Fruit fly (Drosophila melanogaster) whole organism, adult: ENCODE measurements around the gene Elp5.

ENCODE experiments used
- CG12768 ChIP-seq: fragments of 200-800 bp; sonication (Bioruptor generic); optimal IDR thresholded peaks from 2 replicates; lab custom pipeline; 2017; ENCODE audit warnings: missing biosample characterization, missing genetic modification characterization, mild to moderate bottlenecking, moderate library complexity, missing genetic modification reagents
- CG33017 ChIP-seq: fragments of 200-800 bp; sonication (Bioruptor generic); optimal IDR thresholded peaks from 2 replicates; lab custom pipeline; 2018; ENCODE audit warnings: missing biosample characterization, mild to moderate bottlenecking, missing genetic modification characterization, moderate library complexity
- CG7045 ChIP-seq: fragments of 200-800 bp; sonication (Bioruptor generic); optimal IDR thresholded peaks from 2 replicates; lab custom pipeline; 2017; ENCODE audit warnings: missing biosample characterization, mild to moderate bottlenecking, missing genetic modification characterization
- CG7101 ChIP-seq: fragments of 200-800 bp; sonication (Bioruptor generic); optimal IDR thresholded peaks from 2 replicates; lab custom pipeline; 2018; ENCODE audit warnings: missing biosample characterization, mild to moderate bottlenecking, missing genetic modification characterization, moderate library complexity
- Clk ChIP-seq: fragments of 200-800 bp; sonication (Bioruptor generic); optimal IDR thresholded peaks from 2 replicates; lab custom pipeline; 2017; ENCODE audit warnings: missing biosample characterization, missing genetic modification characterization
- Crg-1 ChIP-seq: fragments of 200-800 bp; sonication (Bioruptor generic); optimal IDR thresholded peaks from 2 replicates; lab custom pipeline; 2016; ENCODE audit warnings: missing biosample characterization, missing genetic modification characterization
- Hr96 ChIP-seq: fragments of 200-800 bp; sonication (Bioruptor generic); optimal IDR thresholded peaks from 2 replicates; lab custom pipeline; 2016; ENCODE audit warnings: missing biosample characterization, missing genetic modification characterization
- bab1 ChIP-seq: fragments of 200-800 bp; sonication (Bioruptor generic); optimal IDR thresholded peaks from 3 replicates; lab custom pipeline; 2019; ENCODE audit warnings: missing biosample characterization, mild to moderate bottlenecking, missing genetic modification characterization, moderate library complexity
- cic ChIP-seq: fragments of 200-800 bp; sonication (Bioruptor generic); optimal IDR thresholded peaks from 2 replicates; lab custom pipeline; 2017; ENCODE audit warnings: missing biosample characterization, mild to moderate bottlenecking, missing genetic modification characterization, moderate library complexity
- ovo ChIP-seq: fragments of 200-800 bp; sonication (Bioruptor generic); optimal IDR thresholded peaks from 2 replicates; lab custom pipeline; 2016; ENCODE audit warnings: missing biosample characterization, missing genetic modification characterization
- tj ChIP-seq: fragments of 200-800 bp; sonication (Bioruptor generic); optimal IDR thresholded peaks from 3 replicates; lab custom pipeline; 2017; ENCODE audit warnings: missing biosample characterization, mild to moderate bottlenecking, missing genetic modification characterization, moderate library complexity
- toe ChIP-seq: fragments of 200-800 bp; sonication (Bioruptor generic); optimal IDR thresholded peaks from 2 replicates; lab custom pipeline; 2016; ENCODE audit warnings: missing biosample characterization, missing genetic modification characterization

- TF ChIP-seq ovo: no peak
- TF ChIP-seq Clk (GFP tag; lab: Kevin White, UChicago): no peak
- peak; percentile 71 for TF ChIP-seq bab1
- TF ChIP-seq Hr96: no peak
- no peak for TF ChIP-seq toe (GFP tag; lab: Kevin White, UChicago)
- no peak for TF ChIP-seq CG7045 (GFP tag; lab: Kevin White, UChicago)
- no peak for TF ChIP-seq CG7101 (tag; lab: Kevin White, UChicago)
- no peak for TF ChIP-seq CG33017 (tag; lab: Kevin White, UChicago)
- no peak for TF ChIP-seq tj
- TF ChIP-seq Crg-1 (GFP tag; lab: Kevin White, UChicago): no peak
- no peak for TF ChIP-seq cic (GFP tag; lab: Kevin White, UChicago)
- no peak for TF ChIP-seq CG12768 (GFP tag; lab: Kevin White, UChicago)
Observed at dm6 chr3L:2243846-2244528, 13.3 kb upstream of the Elp5 start, which contains the start of gene CG32301.
